Fruit fly (Drosophila melanogaster) whole organism, prepupa: Measurements from ENCODE around the gene CG13921.

ENCODE experiments used
- Blimp-1 ChIP-seq: fragments of 200-800 bp; sonication (Bioruptor generic); optimal IDR thresholded peaks from 3 replicates; lab custom pipeline; 2017; ENCODE audit warnings: missing biosample characterization, missing genetic modification characterization, mild to moderate bottlenecking, moderate library complexity, missing genetic modification reagents
- CG34406 ChIP-seq: fragments of 200-800 bp; sonication (Bioruptor generic); optimal IDR thresholded peaks from 3 replicates; lab custom pipeline; 2016; ENCODE audit warnings: missing biosample characterization, missing genetic modification characterization
- CG3919 ChIP-seq: fragments of 200-800 bp; sonication (Bioruptor generic); optimal IDR thresholded peaks from 3 replicates; lab custom pipeline; 2016; ENCODE audit warnings: missing biosample characterization, missing genetic modification characterization
- CG6792 ChIP-seq: fragments of 200-800 bp; sonication (Bioruptor generic); optimal IDR thresholded peaks from 3 replicates; lab custom pipeline; 2016; ENCODE audit warnings: missing biosample characterization, missing genetic modification characterization
- CG9139 ChIP-seq: fragments of 200-800 bp; sonication (Bioruptor generic); optimal IDR thresholded peaks from 3 replicates; lab custom pipeline; 2017; ENCODE audit warnings: missing biosample characterization, mild to moderate bottlenecking, missing genetic modification characterization
- Eip75B ChIP-seq: fragments of 200-800 bp; sonication (Bioruptor generic); optimal IDR thresholded peaks from 3 replicates; lab custom pipeline; 2016; ENCODE audit warnings: missing biosample characterization, missing genetic modification characterization
- Met ChIP-seq: fragments of 200-800 bp; sonication (Bioruptor generic); optimal IDR thresholded peaks from 3 replicates; lab custom pipeline; 2016; ENCODE audit warnings: missing biosample characterization, missing genetic modification characterization
- Smox ChIP-seq: fragments of 200-800 bp; sonication (Bioruptor generic); optimal IDR thresholded peaks from 3 replicates; lab custom pipeline; 2016; ENCODE audit warnings: missing biosample characterization, missing genetic modification characterization
- Sox102F ChIP-seq: fragments of 200-800 bp; sonication (Bioruptor generic); optimal IDR thresholded peaks from 2 replicates; lab custom pipeline; 2016; ENCODE audit warnings: missing biosample characterization, mild to moderate bottlenecking, missing genetic modification characterization
- net ChIP-seq: fragments of 200-800 bp; sonication (Bioruptor generic); optimal IDR thresholded peaks from 3 replicates; lab custom pipeline; 2016; ENCODE audit warnings: missing biosample characterization, missing genetic modification characterization
- salr ChIP-seq, 2 experiments: fragments of 200-800 bp; sonication (Bioruptor generic); optimal IDR thresholded peaks; 3 replicates each; lab custom pipeline; 2016 to 2018; ENCODE audit warnings: missing biosample characterization in 2 of 2, missing genetic modification characterization in 2 of 2, mild to moderate bottlenecking in 1 of 2

DNA sequence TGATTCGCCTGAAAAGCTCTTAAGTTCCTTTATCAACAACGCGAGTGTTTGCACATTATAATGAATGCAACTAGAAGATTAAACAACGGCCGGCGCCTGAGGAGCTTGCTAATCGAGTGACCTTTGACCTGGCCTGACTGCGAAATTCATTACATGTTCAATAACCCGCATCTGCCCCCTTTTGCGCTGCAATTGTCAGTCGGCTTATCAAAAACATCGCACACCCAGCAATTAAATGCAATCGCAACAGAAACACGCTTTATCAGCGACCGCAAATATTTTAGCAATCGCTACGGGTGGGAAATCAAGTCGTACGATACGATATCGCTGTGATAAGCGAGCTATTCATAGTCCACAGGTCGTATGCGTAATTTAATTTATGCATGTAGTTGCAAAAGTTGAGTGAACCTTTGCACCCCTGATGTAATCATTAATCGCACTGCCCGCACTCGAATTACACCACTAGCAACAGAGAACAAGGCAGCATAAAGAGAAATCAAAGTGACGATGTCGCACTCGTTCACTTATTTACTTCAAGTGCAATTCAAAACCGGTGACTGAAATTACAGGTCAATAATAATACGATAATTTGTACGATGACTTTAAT is 7.1 kb upstream of the CG13921 start:
- TF ChIP-seq CG9139 (GFP tag; lab: Kevin White, UChicago): no peak
- TF ChIP-seq Smox: no peak
- TF ChIP-seq CG34406 (GFP tag; lab: Kevin White, UChicago): no peak
- no peak for TF ChIP-seq salr (GFP tag; optimal IDR thresholded peaks at IDR 0.05; lab: Kevin White, UChicago)
- TF ChIP-seq CG3919 (GFP tag; lab: Kevin White, UChicago): no peak
- TF ChIP-seq Eip75B (GFP tag; lab: Kevin White, UChicago): no peak
- TF ChIP-seq Blimp-1 (GFP tag; lab: Kevin White, UChicago): no peak
- no peak for TF ChIP-seq CG6792 (GFP tag; lab: Kevin White, UChicago)
- no peak for TF ChIP-seq Met (GFP tag; lab: Kevin White, UChicago)
- no peak for TF ChIP-seq Sox102F (GFP tag; lab: Kevin White, UChicago)
- no peak for TF ChIP-seq net (GFP tag; lab: Kevin White, UChicago)
